Fruit fly (Drosophila melanogaster) whole organism, prepupa: ENCODE results near the gene CG4133.

Experiments
- Blimp-1 ChIP-seq: fragments of 200-800 bp; sonication (Bioruptor generic); optimal IDR thresholded peaks from 3 replicates; lab custom pipeline; 2017; ENCODE audit warnings: missing biosample characterization, missing genetic modification characterization, mild to moderate bottlenecking, moderate library complexity, missing genetic modification reagents
- CG11294 ChIP-seq: fragments of 200-800 bp; sonication (Bioruptor generic); IDR thresholded peaks from 2 replicates; pipeline ENCODE4 v1.3.6; 2022; ENCODE audit warnings: missing biosample characterization, missing genetic modification characterization

dm6 chr2L:447124-447523 is 8.2 kb upstream of the CG4133 start:
- TF ChIP-seq Blimp-1 (no peak), CG11294 (GFP tag; lab: Robert Waterston, UW) (no peak)
